Worm (Caenorhabditis elegans): Measurements from ENCODE around the gene B0361.3.

DNA sequence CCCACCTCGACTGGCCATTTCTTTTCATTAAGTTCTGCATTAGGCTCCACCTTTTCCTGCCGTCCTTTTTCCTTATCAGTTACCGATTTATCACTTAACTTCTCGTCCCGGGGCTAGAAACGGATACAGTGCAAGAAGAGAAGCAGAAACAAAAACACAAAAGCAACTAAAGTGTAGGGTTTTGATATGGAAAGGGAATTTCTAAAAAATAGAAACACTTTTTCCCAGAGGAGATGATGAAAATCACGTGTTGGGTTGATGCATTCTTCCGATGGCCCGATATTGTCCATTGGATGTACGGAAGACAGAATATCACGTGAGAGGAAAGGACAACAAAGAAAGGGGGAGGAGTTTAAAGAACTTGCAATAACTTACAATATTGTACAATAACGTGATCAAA, 8.4 kb upstream of the B0361.3 start:
- no peak for TF ChIP-seq unc-62 (GFP tag; optimal IDR thresholded peaks at IDR 0.05)
- TF ChIP-seq nhr-2 (tag; optimal IDR thresholded peaks at IDR 0.05): no peak
- TF ChIP-seq unc-120 (tag; optimal IDR thresholded peaks at IDR 0.05; ENCODE audit: poor library complexity, severe bottlenecking): no peak
- no peak for TF ChIP-seq unc-39 (tag; optimal IDR thresholded peaks at IDR 0.05)
- no peak for TF ChIP-seq elt-3 (tag; optimal IDR thresholded peaks at IDR 0.05)
- no peak for TF ChIP-seq nhr-237 (tag; optimal IDR thresholded peaks at IDR 0.05)
- TF ChIP-seq lin-13 (tag; optimal IDR thresholded peaks at IDR 0.05): no peak
- TF ChIP-seq lsy-2 (tag; optimal IDR thresholded peaks at IDR 0.05): no peak
